4 worm cellular contexts compared by ENCODE assay signal in the genomic region with DNA sequence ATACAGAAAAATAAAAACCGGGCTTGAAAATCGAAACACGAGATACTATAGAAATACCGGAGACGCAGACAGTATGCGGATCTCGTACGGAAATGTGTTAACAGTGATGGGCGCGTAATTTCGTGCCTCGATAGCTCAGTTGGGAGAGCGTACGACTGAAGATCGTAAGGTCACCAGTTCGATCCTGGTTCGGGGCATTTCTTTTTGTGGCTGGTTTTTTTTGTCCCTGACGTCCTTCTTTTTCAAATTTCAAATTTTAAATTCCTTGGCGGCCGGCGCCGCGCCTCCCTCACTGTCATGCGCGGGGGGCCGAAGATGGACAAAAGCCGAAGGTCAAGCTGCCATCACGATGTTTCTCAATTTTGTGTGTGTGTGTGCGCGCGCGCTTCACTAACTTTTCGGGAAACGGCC.
TF ChIP-seq lines count a peak whose summit lies in the region.

No protein-coding gene starts in this region.

TF ChIP-seq in whole organism, L1 larva, 84 proteins besides CTCF, POLR2A, EP300 and RAD21 (continued from another document):
- TF ChIP-seq grh-1 (GFP tag; IDR thresholded peaks at IDR 0.05; lab: Robert Waterston, UW) (0 out of 2 replicates have a peak, but pooled peaks have one; percentile 23), lin-14 (GFP tag; optimal IDR thresholded peaks at IDR 0.05; lab: Kevin White, UChicago) (peak; percentile 68), snpc-4 (tag; optimal IDR thresholded peaks at IDR 0.05; lab: Kevin White, UChicago) (no peak), lsy-2 (tag; optimal IDR thresholded peaks at IDR 0.05; lab: Kevin White, UChicago) (peak in 1 of 2 experiments; percentile 11), nhr-20 (tag; optimal IDR thresholded peaks at IDR 0.05; lab: Kevin White, UChicago) (peak; percentile 45), nhr-28 (tag; optimal IDR thresholded peaks at IDR 0.05; lab: Kevin White, UChicago) (no peak), mdl-1 (tag; optimal IDR thresholded peaks at IDR 0.05; lab: Kevin White, UChicago) (peak in 1 of 2 experiments; percentile 10), efl-1 (optimal IDR thresholded peaks at IDR 0.05; lab: Kevin White, UChicago) (peak in 1 of 2 experiments; percentile 32), efl-1 (GFP tag; optimal IDR thresholded peaks at IDR 0.05 in 1 of 2; lab: Kevin White, UChicago) (peak; percentile 8 to 92), unc-98 (GFP tag; IDR thresholded peaks at IDR 0.05; lab: Robert Waterston, UW) (no peak)

TF ChIP-seq in whole organism, L2 larva, 48 proteins besides CTCF, POLR2A, EP300 and RAD21 (continued from another document):
- TF ChIP-seq nhr-77 (tag; optimal IDR thresholded peaks at IDR 0.05; lab: Kevin White, UChicago) (no peak), aly-2 (tag; optimal IDR thresholded peaks at IDR 0.05; lab: Kevin White, UChicago) (no peak), peb-1 (tag; optimal IDR thresholded peaks at IDR 0.05; lab: Kevin White, UChicago) (no peak), nhr-23 (tag; optimal IDR thresholded peaks at IDR 0.05; lab: Kevin White, UChicago) (no peak)

TF ChIP-seq in whole organism, L4 larva, 104 proteins besides CTCF, POLR2A, EP300 and RAD21 (continued from another document and continues in another):
- TF ChIP-seq spr-1 (tag; optimal IDR thresholded peaks at IDR 0.05; lab: Kevin White, UChicago) (peak; percentile 47), nhr-11 (tag; optimal IDR thresholded peaks at IDR 0.05; lab: Kevin White, UChicago) (no peak), ctbp-1 (GFP tag; IDR thresholded peaks at IDR 0.05; lab: Robert Waterston, UW) (no peak), ceh-62 (tag; optimal IDR thresholded peaks at IDR 0.05; lab: Kevin White, UChicago) (no peak), madf-9 (GFP tag; conservative IDR thresholded peaks at IDR 0.05; lab: Robert Waterston, UW) (no peak; the same call in 1 of the 2 replicates), arid-1 (GFP tag; conservative IDR thresholded peaks at IDR 0.05; lab: Robert Waterston, UW) (0 out of 2 replicates have a peak, but pooled peaks have one; percentile 42), jun-1 (tag; optimal IDR thresholded peaks at IDR 0.05; lab: Kevin White, UChicago) (no peak), aly-2 (tag; optimal IDR thresholded peaks at IDR 0.05; lab: Kevin White, UChicago) (no peak), D1046.2 (GFP tag; IDR thresholded peaks at IDR 0.05; lab: Robert Waterston, UW) (no peak), dmd-8 (GFP tag; IDR thresholded peaks at IDR 0.05; lab: Robert Waterston, UW) (peak; percentile 79; the same call in 1 of the 2 replicates), ZK546.5 (tag; optimal IDR thresholded peaks at IDR 0.05; lab: Kevin White, UChicago) (no peak), attf-4 (tag; optimal IDR thresholded peaks at IDR 0.05; lab: Kevin White, UChicago) (no peak), ztf-11 (tag; optimal IDR thresholded peaks at IDR 0.05; lab: Kevin White, UChicago) (no peak), pha-4 (GFP tag; IDR thresholded peaks at IDR 0.05; lab: Robert Waterston, UW) (peak; percentile 70; the same call in 1 of the 2 replicates), pha-4 (tag; optimal IDR thresholded peaks at IDR 0.05; lab: Kevin White, UChicago) (no peak), nhr-10 (tag; optimal IDR thresholded peaks at IDR 0.05; lab: Kevin White, UChicago) (no peak), F37D6.2 (tag; optimal IDR thresholded peaks at IDR 0.05; lab: Kevin White, UChicago) (no peak), R02D3.7 (tag; optimal IDR thresholded peaks at IDR 0.05; lab: Kevin White, UChicago) (no peak), lir-3 (tag; optimal IDR thresholded peaks at IDR 0.05; lab: Kevin White, UChicago) (no peak), ztf-7 (tag; optimal IDR thresholded peaks at IDR 0.05; lab: Kevin White, UChicago) (no peak), nhr-28 (tag; optimal IDR thresholded peaks at IDR 0.05; lab: Kevin White, UChicago) (no peak), unc-130 (GFP tag; optimal IDR thresholded peaks at IDR 0.05; lab: Kevin White, UChicago) (peak; percentile 37), lin-39 (tag; optimal IDR thresholded peaks at IDR 0.05; lab: Kevin White, UChicago) (no peak), spr-3 (GFP tag; optimal IDR thresholded peaks at IDR 0.05; lab: Kevin White, UChicago) (no peak), snpc-1.2 (GFP tag; IDR thresholded peaks at IDR 0.05; lab: Robert Waterston, UW) (peak; percentile 64), saeg-2 (GFP tag; IDR thresholded peaks at IDR 0.05; lab: Robert Waterston, UW) (no peak), ceh-44 (GFP tag; IDR thresholded peaks at IDR 0.05; lab: Robert Waterston, UW) (0 out of 2 replicates have a peak, but pooled peaks have one; percentile 23), ama-1 (optimal IDR thresholded peaks at IDR 0.05; lab: Kevin White, UChicago) (no peak), snpc-4 (tag; optimal IDR thresholded peaks at IDR 0.05; lab: Kevin White, UChicago) (no peak), skn-1 (tag; optimal IDR thresholded peaks at IDR 0.05; lab: Kevin White, UChicago) (no peak), daf-8 (GFP tag; IDR thresholded peaks at IDR 0.05; lab: Robert Waterston, UW) (no peak), dmd-9 (GFP tag; IDR thresholded peaks at IDR 0.05; lab: Robert Waterston, UW) (no peak), egl-43 (GFP tag; IDR thresholded peaks at IDR 0.05; lab: Robert Waterston, UW) (peak; percentile 81), fkh-10 (GFP tag; optimal IDR thresholded peaks at IDR 0.05; lab: Kevin White, UChicago) (no peak), tra-1 (GFP tag; IDR thresholded peaks at IDR 0.05; lab: Robert Waterston, UW) (0 out of 2 replicates have a peak, but pooled peaks have one; percentile 24), mxl-3 (GFP tag; optimal IDR thresholded peaks at IDR 0.05; lab: Kevin White, UChicago) (no peak), lin-1 (GFP tag; IDR thresholded peaks at IDR 0.05; lab: Robert Waterston, UW) (0 out of 2 replicates have a peak, but pooled peaks have one; percentile 38), Y48G9A.11 (GFP tag; IDR thresholded peaks at IDR 0.05; lab: Robert Waterston, UW) (peak; percentile 46; the same call in 1 of the 2 replicates), Y5F2A.4 (GFP tag; optimal IDR thresholded peaks at IDR 0.05; lab: Kevin White, UChicago) (no peak), F26F4.8 (GFP tag; conservative IDR thresholded peaks at IDR 0.05; lab: Robert Waterston, UW) (no peak), mep-1 (tag; optimal IDR thresholded peaks at IDR 0.05; lab: Kevin White, UChicago) (no peak), lin-38 (GFP tag; IDR thresholded peaks at IDR 0.05; lab: Robert Waterston, UW) (peak; percentile 68), ceh-20 (GFP tag; IDR thresholded peaks at IDR 0.05; lab: Robert Waterston, UW) (peak; percentile 53; the same call in 1 of the 2 replicates), nhr-42 (GFP tag; IDR thresholded peaks at IDR 0.05; lab: Robert Waterston, UW) (no peak), rbr-2 (tag; optimal IDR thresholded peaks at IDR 0.05; lab: Kevin White, UChicago) (no peak), duxl-1 (tag; optimal IDR thresholded peaks at IDR 0.05; lab: Kevin White, UChicago; ENCODE audit: poor library complexity) (peak; percentile 55), hif-1 (tag; optimal IDR thresholded peaks at IDR 0.05; lab: Kevin White, UChicago) (no peak), pqm-1 (tag; optimal IDR thresholded peaks at IDR 0.05; lab: Kevin White, UChicago) (no peak), nhr-77 (tag; optimal IDR thresholded peaks at IDR 0.05; lab: Kevin White, UChicago) (no peak), nhr-41 (GFP tag; IDR thresholded peaks at IDR 0.05; lab: Robert Waterston, UW) (no peak), T26A8.4 (GFP tag; IDR thresholded peaks at IDR 0.05; lab: Robert Waterston, UW) (no peak), ceh-32 (tag; optimal IDR thresholded peaks at IDR 0.05; lab: Kevin White, UChicago; ENCODE audit: poor library complexity) (no peak), lin-29 (GFP tag; IDR thresholded peaks at IDR 0.05; lab: Robert Waterston, UW) (no peak), dpl-1 (GFP tag; optimal IDR thresholded peaks at IDR 0.05; lab: Kevin White, UChicago) (peak; percentile 14), unc-62 (GFP tag; optimal IDR thresholded peaks at IDR 0.05 in 1 of 2; lab: Kevin White, UChicago) (peak in 1 of 2 experiments; percentile 34), unc-62 (tag; optimal IDR thresholded peaks at IDR 0.05; lab: Kevin White, UChicago) (no peak), dmd-6 (GFP tag; IDR thresholded peaks at IDR 0.05; lab: Robert Waterston, UW) (peak; percentile 27; the same call in 1 of the 2 replicates)

TF ChIP-seq in whole organism, young adult, 124 proteins besides CTCF, POLR2A, EP300 and RAD21 (continued from another document):
- TF ChIP-seq repo-1 (tag; optimal IDR thresholded peaks at IDR 0.05; lab: Kevin White, UChicago) (no peak), C06A6.2 (GFP tag; conservative IDR thresholded peaks at IDR 0.05; lab: Robert Waterston, UW) (peak; percentile 43; the same call in 1 of the 2 replicates), Y53F4B.3 (GFP tag; IDR thresholded peaks at IDR 0.05; lab: Robert Waterston, UW) (no peak), unc-130 (GFP tag; optimal IDR thresholded peaks at IDR 0.05; lab: Kevin White, UChicago) (no peak), lin-54 (GFP tag; optimal IDR thresholded peaks at IDR 0.05; lab: Kevin White, UChicago) (peak; percentile 0), attf-3 (GFP tag; conservative IDR thresholded peaks at IDR 0.05; lab: Robert Waterston, UW) (no peak), F57C9.4 (tag; optimal IDR thresholded peaks at IDR 0.05; lab: Kevin White, UChicago) (no peak), ztf-25 (GFP tag; IDR thresholded peaks at IDR 0.05; lab: Robert Waterston, UW) (peak; percentile 87), nhr-120 (GFP tag; IDR thresholded peaks at IDR 0.05; lab: Robert Waterston, UW) (no peak), ceh-79 (tag; optimal IDR thresholded peaks at IDR 0.05; lab: Kevin White, UChicago) (no peak), F33H1.4 (GFP tag; IDR thresholded peaks at IDR 0.05; lab: Robert Waterston, UW) (0 out of 2 replicates have a peak, but pooled peaks have one; percentile 14), mes-4 (tag; optimal IDR thresholded peaks at IDR 0.05; lab: Kevin White, UChicago) (no peak), nfyb-1 (GFP tag; IDR thresholded peaks at IDR 0.05; lab: Robert Waterston, UW) (peak; percentile 52; the same call in 1 of the 2 replicates), F39B2.1 (GFP tag; IDR thresholded peaks at IDR 0.05; lab: Robert Waterston, UW) (no peak), pbrm-1 (GFP tag; IDR thresholded peaks at IDR 0.05; lab: Robert Waterston, UW) (no peak), gei-17 (GFP tag; optimal IDR thresholded peaks at IDR 0.05; lab: Kevin White, UChicago) (no peak), ccch-3 (GFP tag; optimal IDR thresholded peaks at IDR 0.05; lab: Kevin White, UChicago) (no peak), bed-1 (GFP tag; IDR thresholded peaks at IDR 0.05; lab: Robert Waterston, UW) (no peak), zfh-2 (GFP tag; conservative IDR thresholded peaks at IDR 0.05; lab: Robert Waterston, UW) (peak; percentile 45; the same call in 1 of the 2 replicates), nhr-80 (tag; optimal IDR thresholded peaks at IDR 0.05; lab: Kevin White, UChicago) (peak; percentile 10), egl-44 (GFP tag; IDR thresholded peaks at IDR 0.05; lab: Robert Waterston, UW) (no peak), F22D6.2 (tag; optimal IDR thresholded peaks at IDR 0.05; lab: Kevin White, UChicago) (no peak), bed-2 (GFP tag; IDR thresholded peaks at IDR 0.05; lab: Robert Waterston, UW) (no peak), him-1 (tag; optimal IDR thresholded peaks at IDR 0.05; lab: Kevin White, UChicago) (peak; percentile 82), let-526 (GFP tag; IDR thresholded peaks at IDR 0.05; lab: Robert Waterston, UW) (no peak), tlf-1 (GFP tag; optimal IDR thresholded peaks at IDR 0.05; lab: Kevin White, UChicago) (no peak), rec-8 (tag; optimal IDR thresholded peaks at IDR 0.05; lab: Kevin White, UChicago) (peak in 1 of 2 experiments; percentile 23), xnd-1 (tag; optimal IDR thresholded peaks at IDR 0.05; lab: Kevin White, UChicago) (no peak), lag-1 (GFP tag; IDR thresholded peaks at IDR 0.05; lab: Robert Waterston, UW) (no peak), mcd-1 (GFP tag; IDR thresholded peaks at IDR 0.05; lab: Robert Waterston, UW) (peak; percentile 59), snpc-4 (GFP tag; optimal IDR thresholded peaks at IDR 0.05; lab: Kevin White, UChicago) (peak; percentile 13), snpc-4 (tag; optimal IDR thresholded peaks at IDR 0.05; lab: Kevin White, UChicago) (no peak), madf-8 (GFP tag; conservative IDR thresholded peaks at IDR 0.05; lab: Robert Waterston, UW) (0 out of 2 replicates have a peak, but pooled peaks have one; percentile 23), Y95B8A.8 (GFP tag; IDR thresholded peaks at IDR 0.05; lab: Robert Waterston, UW) (no peak), egrh-3 (GFP tag; IDR thresholded peaks at IDR 0.05; lab: Robert Waterston, UW) (0 out of 2 replicates have a peak, but pooled peaks have one; percentile 6), aptf-2 (GFP tag; conservative IDR thresholded peaks at IDR 0.05; lab: Robert Waterston, UW) (no peak), ekl-4 (GFP tag; IDR thresholded peaks at IDR 0.05; lab: Robert Waterston, UW) (no peak), F37B4.10 (GFP tag; IDR thresholded peaks at IDR 0.05; lab: Robert Waterston, UW) (no peak), Y53G8AR.9 (GFP tag; conservative IDR thresholded peaks at IDR 0.05; lab: Robert Waterston, UW) (peak; percentile 67), lir-1 (GFP tag; conservative IDR thresholded peaks at IDR 0.05; lab: Robert Waterston, UW) (no peak), F10E7.11 (tag; optimal IDR thresholded peaks at IDR 0.05; lab: Kevin White, UChicago) (no peak), lin-26 (GFP tag; IDR thresholded peaks at IDR 0.05; lab: Robert Waterston, UW) (peak; percentile 79; the same call in 1 of the 2 replicates), T07F8.4 (tag; optimal IDR thresholded peaks at IDR 0.05; lab: Kevin White, UChicago) (peak; percentile 11), nhr-90 (tag; optimal IDR thresholded peaks at IDR 0.05; lab: Kevin White, UChicago) (peak; percentile 54), madf-10 (tag; optimal IDR thresholded peaks at IDR 0.05; lab: Kevin White, UChicago) (peak; percentile 9), B0019.2 (GFP tag; conservative IDR thresholded peaks at IDR 0.05; lab: Robert Waterston, UW) (no peak), somi-1 (GFP tag; optimal IDR thresholded peaks at IDR 0.05; lab: Kevin White, UChicago) (no peak), ets-4 (GFP tag; optimal IDR thresholded peaks at IDR 0.05; lab: Kevin White, UChicago) (no peak), ceh-100 (GFP tag; IDR thresholded peaks at IDR 0.05; lab: Robert Waterston, UW) (0 out of 2 replicates have a peak, but pooled peaks have one; percentile 50), ztf-3 (GFP tag; optimal IDR thresholded peaks at IDR 0.05; lab: Kevin White, UChicago) (no peak), dox-1 (GFP tag; IDR thresholded peaks at IDR 0.05; lab: Robert Waterston, UW) (peak; percentile 62), ceh-58 (GFP tag; IDR thresholded peaks at IDR 0.05; lab: Robert Waterston, UW) (no peak), cebp-2 (GFP tag; IDR thresholded peaks at IDR 0.05; lab: Robert Waterston, UW) (0 out of 2 replicates have a peak, but pooled peaks have one; percentile 67), F55B11.4 (tag; optimal IDR thresholded peaks at IDR 0.05; lab: Kevin White, UChicago; ENCODE audit: borderline replicate concordance, insufficient read depth) (no peak), K12H6.12 (tag; optimal IDR thresholded peaks at IDR 0.05; lab: Kevin White, UChicago) (no peak), hlh-26 (GFP tag; conservative IDR thresholded peaks at IDR 0.05; lab: Robert Waterston, UW) (no peak), egl-18 (GFP tag; IDR thresholded peaks at IDR 0.05; lab: Robert Waterston, UW) (0 out of 2 replicates have a peak, but pooled peaks have one; percentile 43), dpl-1 (GFP tag; optimal IDR thresholded peaks at IDR 0.05; lab: Kevin White, UChicago) (no peak), F52B5.7 (tag; optimal IDR thresholded peaks at IDR 0.05; lab: Kevin White, UChicago) (peak; percentile 60), mxl-1 (tag; optimal IDR thresholded peaks at IDR 0.05; lab: Kevin White, UChicago) (peak; percentile 35), ceh-27 (GFP tag; optimal IDR thresholded peaks at IDR 0.05; lab: Kevin White, UChicago) (no peak), rpc-1 (optimal IDR thresholded peaks at IDR 0.05; lab: Kevin White, UChicago) (peak; percentile 70), rpc-1 (tag; optimal IDR thresholded peaks at IDR 0.05; lab: Kevin White, UChicago) (peak; percentile 82), B0261.1 (tag; optimal IDR thresholded peaks at IDR 0.05; lab: Kevin White, UChicago) (peak; percentile 80)
